Fruit fly (Drosophila melanogaster) whole organism, adult: Measurements from ENCODE around the gene abd-A.

Source experiments
- CG11617 ChIP-seq: fragments of 200-800 bp; sonication (Bioruptor generic); optimal IDR thresholded peaks from 2 replicates; lab custom pipeline; 2017; ENCODE audit warnings: mild to moderate bottlenecking, missing biosample characterization, missing genetic modification reagents, missing genetic modification characterization
- CG12768 ChIP-seq: fragments of 200-800 bp; sonication (Bioruptor generic); optimal IDR thresholded peaks from 2 replicates; lab custom pipeline; 2017; ENCODE audit warnings: missing biosample characterization, missing genetic modification characterization, mild to moderate bottlenecking, moderate library complexity, missing genetic modification reagents
- CG14711 ChIP-seq: fragments of 200-800 bp; sonication (Bioruptor generic); optimal IDR thresholded peaks from 2 replicates; lab custom pipeline; 2018; ENCODE audit warnings: missing biosample characterization, mild to moderate bottlenecking, missing genetic modification characterization, moderate library complexity
- CG1620 ChIP-seq: fragments of 200-800 bp; sonication (Bioruptor generic); optimal IDR thresholded peaks from 2 replicates; lab custom pipeline; 2016; ENCODE audit warnings: missing biosample characterization, missing genetic modification characterization
- CG33017 ChIP-seq: fragments of 200-800 bp; sonication (Bioruptor generic); optimal IDR thresholded peaks from 2 replicates; lab custom pipeline; 2018; ENCODE audit warnings: missing biosample characterization, mild to moderate bottlenecking, missing genetic modification characterization, moderate library complexity
- CG5204 ChIP-seq: fragments of 200-800 bp; sonication (Bioruptor generic); optimal IDR thresholded peaks from 2 replicates; lab custom pipeline; 2016; ENCODE audit warnings: missing biosample characterization, missing genetic modification characterization
- CG7045 ChIP-seq: fragments of 200-800 bp; sonication (Bioruptor generic); optimal IDR thresholded peaks from 2 replicates; lab custom pipeline; 2017; ENCODE audit warnings: missing biosample characterization, mild to moderate bottlenecking, missing genetic modification characterization
- CG7101 ChIP-seq: fragments of 200-800 bp; sonication (Bioruptor generic); optimal IDR thresholded peaks from 2 replicates; lab custom pipeline; 2018; ENCODE audit warnings: missing biosample characterization, mild to moderate bottlenecking, missing genetic modification characterization, moderate library complexity
- Clk ChIP-seq: fragments of 200-800 bp; sonication (Bioruptor generic); optimal IDR thresholded peaks from 2 replicates; lab custom pipeline; 2017; ENCODE audit warnings: missing biosample characterization, missing genetic modification characterization
- Crg-1 ChIP-seq: fragments of 200-800 bp; sonication (Bioruptor generic); optimal IDR thresholded peaks from 2 replicates; lab custom pipeline; 2016; ENCODE audit warnings: missing biosample characterization, missing genetic modification characterization
- Hr96 ChIP-seq: fragments of 200-800 bp; sonication (Bioruptor generic); optimal IDR thresholded peaks from 2 replicates; lab custom pipeline; 2016; ENCODE audit warnings: missing biosample characterization, missing genetic modification characterization
- Mnt ChIP-seq: fragments of 200-800 bp; sonication (Bioruptor generic); optimal IDR thresholded peaks from 2 replicates; lab custom pipeline; 2016; ENCODE audit warnings: missing biosample characterization, mild to moderate bottlenecking, missing genetic modification characterization
- bab1 ChIP-seq: fragments of 200-800 bp; sonication (Bioruptor generic); optimal IDR thresholded peaks from 3 replicates; lab custom pipeline; 2019; ENCODE audit warnings: missing biosample characterization, mild to moderate bottlenecking, missing genetic modification characterization, moderate library complexity
- cic ChIP-seq: fragments of 200-800 bp; sonication (Bioruptor generic); optimal IDR thresholded peaks from 2 replicates; lab custom pipeline; 2017; ENCODE audit warnings: missing biosample characterization, mild to moderate bottlenecking, missing genetic modification characterization, moderate library complexity
- cnc ChIP-seq, 2 experiments: fragments of >200 bp; optimal IDR thresholded peaks; 2 replicates each; lab custom pipeline; 2017
- kay ChIP-seq: fragments of 200-800 bp; sonication (Bioruptor generic); peaks from one replicate; lab custom pipeline; 2016; ENCODE audit warnings: missing biosample characterization, missing genetic modification characterization, borderline replicate concordance
- ovo ChIP-seq: fragments of 200-800 bp; sonication (Bioruptor generic); optimal IDR thresholded peaks from 2 replicates; lab custom pipeline; 2016; ENCODE audit warnings: missing biosample characterization, missing genetic modification characterization
- pad ChIP-seq: fragments of 200-800 bp; sonication (Bioruptor generic); optimal IDR thresholded peaks from 3 replicates; lab custom pipeline; 2017; ENCODE audit warnings: missing biosample characterization, missing genetic modification characterization, mild to moderate bottlenecking, moderate library complexity, missing genetic modification reagents
- tj ChIP-seq: fragments of 200-800 bp; sonication (Bioruptor generic); optimal IDR thresholded peaks from 3 replicates; lab custom pipeline; 2017; ENCODE audit warnings: missing biosample characterization, mild to moderate bottlenecking, missing genetic modification characterization, moderate library complexity
- toe ChIP-seq: fragments of 200-800 bp; sonication (Bioruptor generic); optimal IDR thresholded peaks from 2 replicates; lab custom pipeline; 2016; ENCODE audit warnings: missing biosample characterization, missing genetic modification characterization

Gene abd-A

dm6 chr3R:16770653-16771377 lies 59.0 kb downstream of the abd-A start:
- TF ChIP-seq kay (no peak), CG33017 (tag; lab: Kevin White, UChicago) (no peak), cnc (optimal IDR thresholded peaks at IDR 0.05; lab: Kevin White, UChicago) (no peak), CG12768 (no peak), cic (no peak)

DNA sequence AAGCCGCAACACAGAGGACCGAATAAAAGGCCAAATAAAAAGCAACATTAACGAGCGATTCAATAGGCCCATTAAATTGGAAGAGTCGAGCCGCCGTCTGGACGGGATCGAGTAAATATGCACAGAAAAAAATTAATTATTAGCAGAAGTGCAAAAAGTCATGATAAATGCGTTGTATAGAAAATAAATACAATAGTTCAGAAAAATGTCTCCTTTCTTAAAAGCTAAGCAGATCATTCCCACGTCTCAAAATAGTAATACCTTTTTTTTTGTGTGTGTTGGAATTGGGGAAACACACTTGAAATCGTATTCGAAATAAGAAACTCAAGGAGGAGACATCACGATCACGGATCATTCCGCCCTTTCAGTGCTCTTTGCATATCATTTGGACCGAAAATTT lies 60.4 kb downstream of the abd-A start:
- TF ChIP-seq toe (no peak), pad (GFP tag; lab: Kevin White, UChicago) (no peak), CG12768 (no peak), ovo (GFP tag; lab: Kevin White, UChicago) (no peak), kay (no peak), Hr96 (GFP tag; lab: Kevin White, UChicago) (no peak), CG5204 (GFP tag; lab: Kevin White, UChicago) (no peak), Crg-1 (no peak), CG11617 (no peak), CG7045 (GFP tag; lab: Kevin White, UChicago) (no peak), CG33017 (tag; lab: Kevin White, UChicago) (no peak), CG7101 (tag; lab: Kevin White, UChicago) (no peak), Mnt (GFP tag; lab: Kevin White, UChicago) (no peak), cic (no peak), cnc (optimal IDR thresholded peaks at IDR 0.05; lab: Kevin White, UChicago) (no peak), CG1620 (GFP tag; lab: Kevin White, UChicago) (no peak), Clk (GFP tag; lab: Kevin White, UChicago) (no peak), tj (GFP tag; lab: Kevin White, UChicago) (no peak), CG14711 (tag; lab: Kevin White, UChicago) (no peak), bab1 (GFP tag; lab: Kevin White, UChicago) (no peak)

dm6 chr3R:16765770-16766169 lies 64.1 kb downstream of the abd-A start:
- TF ChIP-seq CG11617 (no peak), Mnt (GFP tag; lab: Kevin White, UChicago) (no peak), CG33017 (tag; lab: Kevin White, UChicago) (no peak), bab1 (GFP tag; lab: Kevin White, UChicago) (no peak), kay (no peak), Hr96 (GFP tag; lab: Kevin White, UChicago) (no peak), toe (no peak), CG1620 (GFP tag; lab: Kevin White, UChicago) (no peak), Crg-1 (no peak), ovo (GFP tag; lab: Kevin White, UChicago) (no peak), cnc (optimal IDR thresholded peaks at IDR 0.05; lab: Kevin White, UChicago) (no peak), CG5204 (GFP tag; lab: Kevin White, UChicago) (no peak), Clk (GFP tag; lab: Kevin White, UChicago) (no peak), CG7045 (GFP tag; lab: Kevin White, UChicago) (no peak), tj (GFP tag; lab: Kevin White, UChicago) (no peak)

dm6 chr3R:16765102-16765501 lies 64.7 kb downstream of the abd-A start:
- TF ChIP-seq cnc (optimal IDR thresholded peaks at IDR 0.05; lab: Kevin White, UChicago) (no peak), tj (GFP tag; lab: Kevin White, UChicago) (no peak)

- TF ChIP-seq pad (GFP tag; lab: Kevin White, UChicago) (peak; percentile 88), kay (no peak), ovo (GFP tag; lab: Kevin White, UChicago) (peak; percentile 73)
Observed at dm6 chr3R:16763907-16764573, 65.8 kb downstream of the abd-A start.

- TF ChIP-seq Clk (GFP tag; lab: Kevin White, UChicago) (no peak), cic (no peak), kay (no peak), CG1620 (GFP tag; lab: Kevin White, UChicago) (no peak), CG11617 (no peak)
Observed at dm6 chr3R:16763435-16763834, 66.4 kb downstream of the abd-A start.
